Fruit fly (Drosophila melanogaster): ENCODE measurements around the gene CG10514.

CG10514 gene

DNA sequence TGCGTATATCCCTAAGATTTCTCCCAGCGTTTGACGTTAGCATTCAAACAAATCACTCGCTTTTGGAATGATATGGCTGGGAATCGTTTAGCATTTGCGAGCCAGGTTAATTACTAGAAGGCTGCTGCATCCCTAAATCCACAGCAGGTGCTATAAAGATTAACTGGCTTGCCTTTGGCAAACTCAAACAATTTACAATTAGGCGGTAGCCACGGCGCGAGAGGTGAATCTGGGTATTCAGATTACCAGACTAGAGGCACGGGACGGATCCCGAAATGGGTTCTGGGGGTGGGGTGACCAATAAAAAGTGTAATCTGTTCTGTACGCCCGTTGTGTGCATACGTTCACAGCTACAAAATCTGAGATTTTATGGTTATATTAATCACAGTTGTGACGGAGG, 1.5 kb upstream of the CG10514 start, which contains the start of gene CG11892 (continued):
- no peak for TF ChIP-seq lbe (GFP tag; optimal IDR thresholded peaks at IDR 0.05)
- no peak for TF ChIP-seq ind (GFP tag; optimal IDR thresholded peaks at IDR 0.05)
- no peak for TF ChIP-seq dysf (GFP tag; IDR thresholded peaks at IDR 0.05)
- no peak for TF ChIP-seq CG8290 (GFP tag; optimal IDR thresholded peaks at IDR 0.05)
- peak in 1 of 2 experiments; percentile 93 for TF ChIP-seq CG8290 (tag; optimal IDR thresholded peaks at IDR 0.05)
- TF ChIP-seq Sox100B (GFP tag; optimal IDR thresholded peaks at IDR 0.05) = peak; percentile 17
- TF ChIP-seq CG34422 (GFP tag; IDR thresholded peaks at IDR 0.05) = no peak
- peak; percentile 46 for TF ChIP-seq CG12659 (GFP tag; optimal IDR thresholded peaks at IDR 0.05)
- no peak for TF ChIP-seq CG16813 (GFP tag; IDR thresholded peaks at IDR 0.05; ENCODE audit: partially characterized antibody)
- peak; percentile 19 for TF ChIP-seq B-H2 (GFP tag; optimal IDR thresholded peaks at IDR 0.05)
- peak; percentile 4 for TF ChIP-seq CG4328 (GFP tag; optimal IDR thresholded peaks at IDR 0.05)
- peak; percentile 75 for TF ChIP-seq CG18599 (GFP tag; optimal IDR thresholded peaks at IDR 0.05)
- no peak for TF ChIP-seq Atf3 (GFP tag; optimal IDR thresholded peaks at IDR 0.05)
- no peak for TF ChIP-seq cas (GFP tag; IDR thresholded peaks at IDR 0.05)
- no peak for TF ChIP-seq sisA (GFP tag; IDR thresholded peaks at IDR 0.05)
- peak; percentile 48 for TF ChIP-seq sug (tag; optimal IDR thresholded peaks at IDR 0.05)
- peak; percentile 80 for TF ChIP-seq CG7987 (GFP tag; optimal IDR thresholded peaks at IDR 0.05)
- no peak for TF ChIP-seq HmgD (GFP tag; optimal IDR thresholded peaks at IDR 0.05)
- TF ChIP-seq CG12769 (tag; optimal IDR thresholded peaks at IDR 0.05) = peak; percentile 87
- no peak for TF ChIP-seq CG31388 (GFP tag; optimal IDR thresholded peaks at IDR 0.05)
- TF ChIP-seq CG34376 (GFP tag; optimal IDR thresholded peaks at IDR 0.05) = peak; percentile 17
- TF ChIP-seq CG17912 (GFP tag; optimal IDR thresholded peaks at IDR 0.05) = peak; percentile 73
- peak; percentile 19 for TF ChIP-seq CG8281 (tag; optimal IDR thresholded peaks at IDR 0.05)
- TF ChIP-seq CG10462 (GFP tag; optimal IDR thresholded peaks at IDR 0.05) = no peak
- no peak for TF ChIP-seq NC2α (GFP tag; optimal IDR thresholded peaks at IDR 0.05)
- no peak for TF ChIP-seq ap (GFP tag; IDR thresholded peaks at IDR 0.05)
- TF ChIP-seq CG3995 (GFP tag; optimal IDR thresholded peaks at IDR 0.05) = no peak
- TF ChIP-seq CG12299 (tag; optimal IDR thresholded peaks at IDR 0.05) = peak; percentile 18
- TF ChIP-seq Dll (GFP tag; IDR thresholded peaks at IDR 0.05; ENCODE audit: partially characterized antibody) = no peak
- peak; percentile 82 for TF ChIP-seq ATbp (GFP tag; optimal IDR thresholded peaks at IDR 0.05)
- no peak for TF ChIP-seq CG12744 (GFP tag; optimal IDR thresholded peaks at IDR 0.05)
- peak; percentile 21; the same call in 1 of the 2 replicates for TF ChIP-seq Atf6 (GFP tag; IDR thresholded peaks at IDR 0.05)
- TF ChIP-seq MTF-1 (GFP tag; optimal IDR thresholded peaks at IDR 0.05; ENCODE audit: borderline replicate concordance) = peak; percentile 69
- TF ChIP-seq PHDP (tag; optimal IDR thresholded peaks at IDR 0.05) = peak; percentile 58
- no peak for TF ChIP-seq mld (GFP tag; IDR thresholded peaks at IDR 0.05; ENCODE audit: partially characterized antibody)
- TF ChIP-seq CG6175 (GFP tag; IDR thresholded peaks at IDR 0.05) = no peak
- no peak for TF ChIP-seq br (optimal IDR thresholded peaks at IDR 0.05)
- TF ChIP-seq CG14965 (GFP tag; optimal IDR thresholded peaks at IDR 0.05; ENCODE audit: borderline replicate concordance) = no peak
- no peak for TF ChIP-seq maf-S (GFP tag; optimal IDR thresholded peaks at IDR 0.05)
- peak; percentile 16 for TF ChIP-seq salm (tag; optimal IDR thresholded peaks at IDR 0.05)
- peak; percentile 44 for TF ChIP-seq CG17385 (GFP tag; optimal IDR thresholded peaks at IDR 0.05)
- TF ChIP-seq trh (GFP tag; optimal IDR thresholded peaks at IDR 0.05) = no peak
- TF ChIP-seq D19A (tag; optimal IDR thresholded peaks at IDR 0.05) = no peak
- TF ChIP-seq lmd (GFP tag; IDR thresholded peaks at IDR 0.05) = no peak
- peak; percentile 49 for TF ChIP-seq wek (GFP tag; optimal IDR thresholded peaks at IDR 0.05)
- peak; percentile 26 for TF ChIP-seq CG10209 (GFP tag; optimal IDR thresholded peaks at IDR 0.05)
- TF ChIP-seq CG11504 (tag; optimal IDR thresholded peaks at IDR 0.05) = no peak
- TF ChIP-seq CG17568 (GFP tag; optimal IDR thresholded peaks at IDR 0.05) = peak; percentile 49
- TF ChIP-seq CG14050 (GFP tag; IDR thresholded peaks at IDR 0.05) = 0 out of 3 replicates have a peak, but pooled peaks have one; percentile 13
- TF ChIP-seq Hey (tag; optimal IDR thresholded peaks at IDR 0.05) = peak; percentile 53
- TF ChIP-seq CG14441 (GFP tag; IDR thresholded peaks at IDR 0.05) = no peak
